Worm (Caenorhabditis elegans) whole organism, L4/young adult: ENCODE results near the gene gldi-2.

Experiments
- W03F9.2 ChIP-seq: fragments of 150-350 bp; optimal IDR thresholded peaks from 2 replicates; lab custom pipeline; 2014; ENCODE audit warnings: missing biosample characterization, missing genetic modification characterization
- dao-5 ChIP-seq: sonication (generic microtip); optimal IDR thresholded peaks from 2 replicates; lab custom pipeline; 2016; ENCODE audit warnings: missing genotype, missing genetic modification characterization, moderate library complexity, missing compliant biosample characterization

DNA sequence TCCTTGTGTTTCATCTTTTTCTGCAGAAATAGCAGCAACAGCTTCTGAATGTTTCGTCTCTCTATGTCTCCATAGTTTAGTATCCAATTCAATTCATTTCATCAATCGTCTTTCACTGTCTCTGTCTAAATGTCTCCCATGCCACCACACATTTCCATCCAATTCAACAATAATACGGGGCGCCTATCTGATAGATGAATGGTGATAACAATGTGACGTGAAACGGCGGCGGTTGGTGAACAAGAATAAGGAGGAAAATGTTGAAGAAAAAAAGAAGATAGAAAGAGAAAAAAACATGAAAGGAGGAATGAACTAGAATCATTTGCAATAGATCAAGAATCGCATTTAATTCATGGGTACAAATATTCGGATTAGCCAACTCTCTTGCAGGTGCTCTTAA is 39.1 kb downstream of the gldi-2 start:
- TF ChIP-seq W03F9.2 (tag; lab: Kevin White, UChicago) (no peak), dao-5 (tag; lab: Kevin White, UChicago) (no peak)
